Fruit fly (Drosophila melanogaster) Kc167 (cell line): ENCODE results near the gene CG6012.

ENCODE experiments used
- h ChIP-seq: fragments of >200 bp; optimal IDR thresholded peaks from 3 replicates; lab custom pipeline; 2018; ENCODE audit warnings: missing external identifiers
- psq ChIP-seq: fragments of >200 bp; optimal IDR thresholded peaks from 2 replicates; lab custom pipeline; 2017; ENCODE audit warnings: missing external identifiers

DNA sequence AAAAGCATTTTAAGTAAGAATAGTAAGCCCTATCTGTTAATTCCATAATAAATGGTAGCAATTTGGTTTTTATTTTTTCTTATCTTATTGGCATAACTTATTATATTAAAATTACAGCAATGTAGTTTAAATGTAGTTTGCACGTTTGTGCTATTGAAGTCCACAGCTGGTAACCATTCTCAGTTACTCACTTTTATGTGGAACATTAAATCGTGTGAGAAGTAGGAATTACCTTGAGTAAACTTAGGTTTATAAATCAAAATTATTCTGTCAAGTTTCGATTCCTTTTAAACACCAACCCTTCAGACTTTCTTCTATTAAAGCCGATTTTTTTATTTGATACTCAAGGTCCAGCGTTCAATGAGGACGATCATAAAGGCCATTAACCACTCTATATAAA lies 28.3 kb upstream of the CG6012 start, which contains the start of gene CG42556:
- TF ChIP-seq psq = no peak
- TF ChIP-seq h (lab: Kevin White, UChicago) = no peak
